Worm (Caenorhabditis elegans) whole organism, young adult: Measurements from ENCODE around the gene T09F3.5.
A peak's percentile ranks its signal among the peaks of the same experiment; 100 is the strongest.

Experiments
- C17E4.6 ChIP-seq: fragments of 200-800 bp; sonication (Bioruptor generic); IDR thresholded peaks from 2 replicates; pipeline ENCODE4 v1.3.6; 2022; ENCODE audit warnings: missing genetic modification reagents, missing genetic modification characterization, missing compliant biosample characterization
- F22D6.2 ChIP-seq: sonication (generic microtip); optimal IDR thresholded peaks from 2 replicates; lab custom pipeline; 2016; ENCODE audit warnings: mild to moderate bottlenecking, missing genetic modification characterization, missing compliant biosample characterization
- F23B12.7 ChIP-seq: sonication (generic microtip); optimal IDR thresholded peaks from 2 replicates; lab custom pipeline; 2017; ENCODE audit warnings: missing genetic modification characterization, mild to moderate bottlenecking, missing compliant biosample characterization, antibody characterized with exemption, moderate library complexity; ENCODE audit not compliant: insufficient read depth
- F33H1.4 ChIP-seq: fragments of 200-800 bp; sonication (Bioruptor generic); IDR thresholded peaks from 2 replicates; pipeline ENCODE4 v1.3.6; 2022; ENCODE audit warnings: missing genetic modification reagents, missing genetic modification characterization, missing compliant biosample characterization
- F37B4.10 ChIP-seq: fragments of 200-800 bp; sonication (Bioruptor generic); IDR thresholded peaks from 2 replicates; pipeline ENCODE4 v1.3.6; 2022; ENCODE audit warnings: missing genetic modification characterization, missing compliant biosample characterization
- F39B2.1 ChIP-seq: fragments of 200-800 bp; sonication (Bioruptor generic); IDR thresholded peaks from 2 replicates; pipeline ENCODE4 v1.3.6; 2022; ENCODE audit warnings: missing genetic modification reagents, missing genetic modification characterization, missing compliant biosample characterization
- F52B5.7 ChIP-seq: sonication (generic microtip); optimal IDR thresholded peaks from 2 replicates; lab custom pipeline; 2016; ENCODE audit warnings: mild to moderate bottlenecking, missing genetic modification characterization, missing compliant biosample characterization
- T26A5.8 ChIP-seq: sonication (generic microtip); optimal IDR thresholded peaks from 2 replicates; lab custom pipeline; 2016; ENCODE audit warnings: missing genetic modification characterization, missing compliant biosample characterization
- Y95B8A.8 ChIP-seq: fragments of 200-800 bp; sonication (Bioruptor generic); IDR thresholded peaks from 2 replicates; pipeline ENCODE4 v1.3.6; 2022; ENCODE audit warnings: missing genetic modification reagents, missing genetic modification characterization, missing compliant biosample characterization
- ama-1 ChIP-seq, 3 experiments: fragments of 150-350 bp in 1 of 3; sonication (generic microtip) in 2 of 3; optimal IDR thresholded peaks; 2 replicates each; lab custom pipeline; 2014 to 2018; ENCODE audit warnings: missing biosample characterization in 2 of 3, missing genetic modification characterization in 2 of 3, missing genetic modification reagents in 2 of 3
- athp-1 ChIP-seq: sonication (generic microtip); optimal IDR thresholded peaks from 2 replicates; lab custom pipeline; 2017; ENCODE audit warnings: mild to moderate bottlenecking, missing genetic modification characterization, missing compliant biosample characterization
- attf-3 ChIP-seq: fragments of 200-800 bp; sonication (Bioruptor generic); conservative IDR thresholded peaks from 2 replicates; pipeline ENCODE4 v1.3.6; 2022; ENCODE audit warnings: missing genetic modification reagents, missing genetic modification characterization, missing compliant biosample characterization
- cebp-1 ChIP-seq, 2 experiments: fragments of 200-800 bp in 1 of 2; sonication (Bioruptor generic) in 1 of 2; sonication (generic microtip) in 1 of 2; IDR thresholded peaks in 1 of 2; optimal IDR thresholded peaks in 1 of 2; 2 replicates each; pipeline versions ENCODE4 v1.3.6 to Lab custom; 2017 to 2022; ENCODE audit warnings: missing compliant biosample characterization in 2 of 2, missing genetic modification characterization in 2 of 2, mild to moderate bottlenecking in 1 of 2, missing genetic modification reagents in 1 of 2, moderate library complexity in 1 of 2
- cebp-2 ChIP-seq: fragments of 200-800 bp; sonication (Bioruptor generic); IDR thresholded peaks from 2 replicates; pipeline ENCODE4 v1.3.6; 2022; ENCODE audit warnings: missing genetic modification characterization, missing compliant biosample characterization
- ceh-100 ChIP-seq: fragments of 200-800 bp; sonication (Bioruptor generic); IDR thresholded peaks from 2 replicates; pipeline ENCODE4 v1.3.6; 2022; ENCODE audit warnings: missing genetic modification reagents, missing genetic modification characterization, missing compliant biosample characterization
- ceh-40 ChIP-seq: fragments of 200-800 bp; sonication (Bioruptor generic); IDR thresholded peaks from 2 replicates; pipeline ENCODE4 v1.3.6; 2022; ENCODE audit warnings: missing genetic modification characterization, missing compliant biosample characterization
- dpff-1 ChIP-seq: sonication (generic microtip); optimal IDR thresholded peaks from 2 replicates; lab custom pipeline; 2017; ENCODE audit warnings: mild to moderate bottlenecking, missing genetic modification characterization, missing compliant biosample characterization
- dpl-1 ChIP-seq: fragments of 150-350 bp; optimal IDR thresholded peaks from 2 replicates; lab custom pipeline; 2014; ENCODE audit warnings: missing biosample characterization, missing genetic modification reagents, missing genetic modification characterization
- efl-1 ChIP-seq: fragments of 150-350 bp; optimal IDR thresholded peaks from 2 replicates; lab custom pipeline; 2014; ENCODE audit warnings: missing biosample characterization, missing genetic modification reagents, missing genetic modification characterization
- egl-44 ChIP-seq: fragments of 200-800 bp; sonication (Bioruptor generic); IDR thresholded peaks from 2 replicates; pipeline ENCODE4 v1.3.6; 2022; ENCODE audit warnings: missing genetic modification reagents, missing genetic modification characterization, missing compliant biosample characterization
- fkh-3 ChIP-seq: sonication (generic microtip); optimal IDR thresholded peaks from 2 replicates; lab custom pipeline; 2016; ENCODE audit warnings: mild to moderate bottlenecking, missing genetic modification characterization, missing compliant biosample characterization
- hmg-1.2 ChIP-seq: fragments of 200-800 bp; sonication (Bioruptor generic); IDR thresholded peaks from 2 replicates; pipeline ENCODE4 v1.3.6; 2022; ENCODE audit warnings: missing genetic modification reagents, missing genetic modification characterization, missing compliant biosample characterization
- let-607 ChIP-seq, 2 experiments: fragments of 200-800 bp in 1 of 2; sonication (Bioruptor generic) in 1 of 2; sonication (generic microtip) in 1 of 2; optimal IDR thresholded peaks; 2 replicates each; lab custom pipeline; 2016 to 2018; ENCODE audit warnings: mild to moderate bottlenecking in 2 of 2, missing compliant biosample characterization in 2 of 2, missing genetic modification characterization in 2 of 2, moderate library complexity in 2 of 2, missing genotype in 1 of 2
- lin-35 ChIP-seq, 3 experiments: fragments of 150-350 bp in 2 of 3; sonication (generic microtip) in 1 of 3; optimal IDR thresholded peaks; 2 replicates each; lab custom pipeline; 2014 to 2018; ENCODE audit warnings: missing biosample characterization in 3 of 3, missing genetic modification characterization in 3 of 3, missing genetic modification reagents in 3 of 3
- lin-54 ChIP-seq: fragments of 200-800 bp; sonication (Bioruptor generic); optimal IDR thresholded peaks from 2 replicates; lab custom pipeline; 2018; ENCODE audit warnings: mild to moderate bottlenecking, missing genetic modification characterization, missing compliant biosample characterization
- lsy-27 ChIP-seq: sonication (generic microtip); optimal IDR thresholded peaks from 2 replicates; lab custom pipeline; 2017; ENCODE audit warnings: missing genetic modification characterization, mild to moderate bottlenecking, missing compliant biosample characterization, antibody characterized with exemption, missing genotype, borderline replicate concordance; ENCODE audit not compliant: insufficient read depth
- nfya-1 ChIP-seq: sonication (generic microtip); optimal IDR thresholded peaks from 2 replicates; lab custom pipeline; 2017; ENCODE audit warnings: antibody characterized with exemption, missing compliant biosample characterization, missing genetic modification characterization, borderline replicate concordance; ENCODE audit not compliant: insufficient read depth
- snpc-1.1 ChIP-seq: sonication (generic microtip); optimal IDR thresholded peaks from 2 replicates; lab custom pipeline; 2017; ENCODE audit warnings: missing genetic modification characterization, mild to moderate bottlenecking, missing compliant biosample characterization, antibody characterized with exemption, moderate library complexity, missing genotype, missing genetic modification reagents; ENCODE audit not compliant: insufficient read depth
- snpc-3.4 ChIP-seq: sonication (generic microtip); optimal IDR thresholded peaks from 2 replicates; lab custom pipeline; 2017; ENCODE audit warnings: missing genetic modification characterization, mild to moderate bottlenecking, missing compliant biosample characterization, antibody characterized with exemption, moderate library complexity, missing genotype, missing genetic modification reagents
- tlf-1 ChIP-seq: fragments of 200-800 bp; sonication (Bioruptor generic); optimal IDR thresholded peaks from 2 replicates; lab custom pipeline; 2018; ENCODE audit warnings: mild to moderate bottlenecking, missing genetic modification characterization, missing compliant biosample characterization
- zim-3 ChIP-seq: sonication (generic microtip); optimal IDR thresholded peaks from 2 replicates; lab custom pipeline; 2017; ENCODE audit warnings: mild to moderate bottlenecking, missing genetic modification characterization, moderate library complexity, missing compliant biosample characterization
- ztf-18 ChIP-seq: sonication (generic microtip); optimal IDR thresholded peaks from 2 replicates; lab custom pipeline; 2016; ENCODE audit warnings: missing genotype, mild to moderate bottlenecking, missing genetic modification characterization, missing compliant biosample characterization

T09F3.5 gene

ce11 chrII:10396578-10396977 lies at the start of gene T09F3.5:
Gene T09F3.5 (plus strand): TSS chrII:10396878.
- TF ChIP-seq F22D6.2 (tag; lab: Kevin White, UChicago), result no peak
- no peak for TF ChIP-seq ama-1 (optimal IDR thresholded peaks at IDR 0.05; lab: Kevin White, UChicago)
- no peak for TF ChIP-seq ama-1 (GFP tag; optimal IDR thresholded peaks at IDR 0.05; lab: Kevin White, UChicago)
- TF ChIP-seq lsy-27 (tag; lab: Kevin White, UChicago), result no peak
- TF ChIP-seq F39B2.1 (GFP tag; lab: Robert Waterston, UW), result no peak
- TF ChIP-seq F37B4.10 (GFP tag; lab: Robert Waterston, UW), result no peak
- no peak for TF ChIP-seq F33H1.4 (GFP tag; lab: Robert Waterston, UW)
- TF ChIP-seq efl-1 (GFP tag; lab: Kevin White, UChicago), result no peak
- no peak for TF ChIP-seq dpff-1 (tag; lab: Kevin White, UChicago)
- TF ChIP-seq lin-35 (GFP tag; optimal IDR thresholded peaks at IDR 0.05; lab: Kevin White, UChicago), result no peak
- no peak for TF ChIP-seq snpc-3.4 (tag; lab: Kevin White, UChicago)
- no peak for TF ChIP-seq fkh-3 (tag; lab: Kevin White, UChicago)
- TF ChIP-seq cebp-2 (GFP tag; lab: Robert Waterston, UW), result no peak
- no peak for TF ChIP-seq hmg-1.2 (GFP tag; lab: Robert Waterston, UW)
- TF ChIP-seq ztf-18 (tag; lab: Kevin White, UChicago), result no peak
- TF ChIP-seq let-607 (tag; optimal IDR thresholded peaks at IDR 0.05; lab: Kevin White, UChicago), result no peak

DNA sequence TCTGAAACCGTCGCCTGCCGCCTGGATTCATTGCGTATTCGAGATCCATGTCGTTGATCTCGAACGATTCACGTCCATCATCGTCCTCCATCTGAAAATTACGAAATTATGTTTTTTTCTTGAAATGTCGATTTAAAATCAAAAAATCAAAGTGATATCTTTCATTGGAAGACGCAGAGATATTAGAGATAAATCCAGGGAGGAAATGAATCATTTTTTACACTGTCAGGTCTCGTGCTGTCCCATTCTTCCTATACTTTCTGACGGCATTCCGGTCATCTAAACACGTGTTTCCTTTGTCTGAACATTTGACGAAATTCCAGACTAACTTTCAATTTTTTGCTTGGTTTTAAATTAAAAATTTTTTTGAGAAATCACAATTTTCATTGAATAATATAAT lies 46.8 kb upstream of the T09F3.5 start, which contains the start of gene stip-1:
stip-1 (minus strand) TSS at position 98 of the 400 bp plus-strand sequence.
- TF ChIP-seq cebp-1 (GFP tag; IDR thresholded peaks at IDR 0.05; lab: Robert Waterston, UW), result no peak
- TF ChIP-seq cebp-1 (tag; optimal IDR thresholded peaks at IDR 0.05; lab: Kevin White, UChicago), result peak; percentile 48
- no peak for TF ChIP-seq snpc-1.1

ce11 chrII:10350487-10350886 lies 46.2 kb upstream of the T09F3.5 start, which contains the start of gene C07E3.9:
Gene C07E3.9 (plus strand): TSS chrII:10350756.
- TF ChIP-seq attf-3 (GFP tag; lab: Robert Waterston, UW) (peak; percentile 90), lin-35 (GFP tag; optimal IDR thresholded peaks at IDR 0.05; lab: Kevin White, UChicago) (peak in 1 of 3 experiments; percentile 58), efl-1 (GFP tag; lab: Kevin White, UChicago) (peak; percentile 53), ceh-100 (GFP tag; lab: Robert Waterston, UW) (no peak), dpl-1 (GFP tag; lab: Kevin White, UChicago) (peak; percentile 66), C17E4.6 (GFP tag; lab: Robert Waterston, UW) (no peak), lin-54 (GFP tag; lab: Kevin White, UChicago) (peak; percentile 79)

DNA sequence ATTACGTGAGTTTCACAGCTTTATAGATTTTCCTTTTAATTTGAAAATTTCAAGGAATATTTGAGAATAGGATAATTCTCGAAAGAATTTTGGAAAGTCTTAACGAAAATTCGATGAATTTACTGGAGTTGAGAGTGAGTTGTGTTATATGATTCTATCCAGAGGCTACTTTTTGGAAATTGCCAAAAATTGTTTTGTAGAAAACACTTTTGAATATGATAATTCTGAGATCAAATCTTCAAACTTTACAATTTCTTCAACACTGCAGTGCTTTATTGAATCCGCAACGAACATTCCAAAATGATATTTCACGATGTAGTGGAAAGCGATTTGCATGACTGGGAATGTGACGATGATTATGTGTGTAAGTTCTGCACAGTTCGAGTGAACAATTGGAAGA lies 44.7 kb upstream of the T09F3.5 start, which contains the start of gene C07E3.8:
C07E3.8 (plus strand) TSS at position 301 of the 400 bp plus-strand sequence.
- no peak for TF ChIP-seq F23B12.7 (tag; lab: Kevin White, UChicago)
- TF ChIP-seq nfya-1 (tag; lab: Kevin White, UChicago), result no peak
- TF ChIP-seq egl-44 (GFP tag; lab: Robert Waterston, UW), result no peak
- no peak for TF ChIP-seq ceh-40 (GFP tag; lab: Robert Waterston, UW)
- no peak for TF ChIP-seq F37B4.10 (GFP tag; lab: Robert Waterston, UW)
- TF ChIP-seq T26A5.8 (tag; lab: Kevin White, UChicago), result no peak
- no peak for TF ChIP-seq Y95B8A.8 (GFP tag; lab: Robert Waterston, UW)
- no peak for TF ChIP-seq tlf-1 (GFP tag; lab: Kevin White, UChicago)
- no peak for TF ChIP-seq lin-35 (GFP tag; optimal IDR thresholded peaks at IDR 0.05; lab: Kevin White, UChicago)
- no peak for TF ChIP-seq lsy-27 (tag; lab: Kevin White, UChicago)
- no peak for TF ChIP-seq cebp-1 (GFP tag; IDR thresholded peaks at IDR 0.05; lab: Robert Waterston, UW)
- TF ChIP-seq cebp-1 (tag; optimal IDR thresholded peaks at IDR 0.05; lab: Kevin White, UChicago), result no peak
- no peak for TF ChIP-seq ama-1 (optimal IDR thresholded peaks at IDR 0.05; lab: Kevin White, UChicago)
- no peak for TF ChIP-seq ama-1 (GFP tag; optimal IDR thresholded peaks at IDR 0.05; lab: Kevin White, UChicago)
- TF ChIP-seq zim-3, result no peak
- TF ChIP-seq snpc-3.4 (tag; lab: Kevin White, UChicago), result no peak
- no peak for TF ChIP-seq F52B5.7 (tag; lab: Kevin White, UChicago)
- no peak for TF ChIP-seq F33H1.4 (GFP tag; lab: Robert Waterston, UW)
- no peak for TF ChIP-seq athp-1 (tag; lab: Kevin White, UChicago)
- no peak for TF ChIP-seq ceh-100 (GFP tag; lab: Robert Waterston, UW)
- no peak for TF ChIP-seq efl-1 (GFP tag; lab: Kevin White, UChicago)
